Worm (Caenorhabditis elegans): Measurements from ENCODE around the gene deg-3.
"Not testable (repeated sequence)": the region's sequence is repeated elsewhere in the genome, so short reads cannot be mapped to it uniquely, and the experiment has no call there.

Gene deg-3

ce11 chrV:11407251-11407650 is 7.7 kb downstream of the deg-3 start, which contains the start of gene K03B8.6:
TSS of gene K03B8.6 (plus strand) at chrV:11407584.
- no peak for TF ChIP-seq zip-5 (tag; optimal IDR thresholded peaks at IDR 0.05)
- no peak for TF ChIP-seq ceh-31 (tag; optimal IDR thresholded peaks at IDR 0.05)
- TF ChIP-seq K09A11.1 (tag; optimal IDR thresholded peaks at IDR 0.05; ENCODE audit: insufficient read depth): no peak
- TF ChIP-seq ztf-16 (tag; optimal IDR thresholded peaks at IDR 0.05): no peak
- no peak for TF ChIP-seq sox-4 (tag; optimal IDR thresholded peaks at IDR 0.05)

- TF ChIP-seq elt-2 (tag; optimal IDR thresholded peaks at IDR 0.05) (peak; percentile 93), ceh-22 (tag; optimal IDR thresholded peaks at IDR 0.05) (no peak)
Observed at ce11 chrV:11403702-11404101, 11.3 kb downstream of the deg-3 start.

- TF ChIP-seq elt-2 (tag; optimal IDR thresholded peaks at IDR 0.05): peak; percentile 90
- TF ChIP-seq ahr-1 (tag; optimal IDR thresholded peaks at IDR 0.05): no peak
Observed at ce11 chrV:11403059-11403458, 11.9 kb downstream of the deg-3 start.

ce11 chrV:11402610-11403009 is 12.3 kb downstream of the deg-3 start, which contains the start of gene nas-19:
TSS of gene nas-19 (minus strand) at chrV:11402710.
- TF ChIP-seq nhr-11 (tag; optimal IDR thresholded peaks at IDR 0.05) (no peak), tbx-7 (tag; optimal IDR thresholded peaks at IDR 0.05) (no peak), elt-2 (tag; optimal IDR thresholded peaks at IDR 0.05) (no peak), ceh-31 (tag; optimal IDR thresholded peaks at IDR 0.05) (no peak)

ce11 chrV:11398616-11399015 is 16.3 kb downstream of the deg-3 start, which contains the start of gene nas-17:
TSS of gene nas-17 (plus strand) at chrV:11398916.
- TF ChIP-seq ceh-14 (tag; optimal IDR thresholded peaks at IDR 0.05) (no peak), eyg-1 (tag; optimal IDR thresholded peaks at IDR 0.05) (no peak), gmeb-2 (tag; optimal IDR thresholded peaks at IDR 0.05) (no peak), ama-1 (optimal IDR thresholded peaks at IDR 0.05) (no peak), lim-6 (tag; optimal IDR thresholded peaks at IDR 0.05) (no peak), ahr-1 (tag; optimal IDR thresholded peaks at IDR 0.05) (no peak), lin-11 (tag; optimal IDR thresholded peaks at IDR 0.05) (no peak), rnt-1 (tag; optimal IDR thresholded peaks at IDR 0.05) (no peak), hlh-15 (tag; optimal IDR thresholded peaks at IDR 0.05) (no peak), unc-3 (GFP tag; conservative IDR thresholded peaks at IDR 0.05) (no peak), unc-3 (tag; optimal IDR thresholded peaks at IDR 0.05) (no peak), ceh-6 (GFP tag; optimal IDR thresholded peaks at IDR 0.05) (no peak), dmd-4 (tag; optimal IDR thresholded peaks at IDR 0.05; ENCODE audit: borderline replicate concordance) (no peak), ceh-30 (tag; optimal IDR thresholded peaks at IDR 0.05) (no peak), unc-55 (GFP tag; optimal IDR thresholded peaks at IDR 0.05) (no peak), tbx-7 (tag; optimal IDR thresholded peaks at IDR 0.05) (no peak), ceh-31 (tag; optimal IDR thresholded peaks at IDR 0.05) (no peak)

ce11 chrV:11396134-11396533 is 18.8 kb downstream of the deg-3 start, which contains the start of gene nas-18:
TSS of gene nas-18 (plus strand) at chrV:11396434.
- not testable (repeated sequence) for TF ChIP-seq pag-3 (tag; optimal IDR thresholded peaks at IDR 0.05; ENCODE audit: borderline replicate concordance); pqm-1 (tag; optimal IDR thresholded peaks at IDR 0.05); pax-1 (tag; optimal IDR thresholded peaks at IDR 0.05)

ce11 chrV:11395024-11395423 is 19.9 kb downstream of the deg-3 start, which contains the start of gene K03B8.4:
TSS of gene K03B8.4 (minus strand) at chrV:11395124.
- not testable (repeated sequence) for TF ChIP-seq lin-11, ceh-31, ttx-3 (tag; optimal IDR thresholded peaks at IDR 0.05)

- no peak for TF ChIP-seq K02D7.2 (tag; optimal IDR thresholded peaks at IDR 0.05)
- no peak for TF ChIP-seq tbx-7 (tag; optimal IDR thresholded peaks at IDR 0.05)
- TF ChIP-seq tbx-2 (tag; optimal IDR thresholded peaks at IDR 0.05): no peak
- no peak for TF ChIP-seq ceh-24 (tag; optimal IDR thresholded peaks at IDR 0.05)
- no peak for TF ChIP-seq C38D4.7 (GFP tag; optimal IDR thresholded peaks at IDR 0.05)
- no peak for TF ChIP-seq ahr-1 (tag; optimal IDR thresholded peaks at IDR 0.05)
- no peak for TF ChIP-seq fkh-6 (tag; optimal IDR thresholded peaks at IDR 0.05)
- TF ChIP-seq eyg-1 (tag; optimal IDR thresholded peaks at IDR 0.05): no peak
- TF ChIP-seq ceh-18 (tag; optimal IDR thresholded peaks at IDR 0.05): no peak
- TF ChIP-seq elt-4 (tag; optimal IDR thresholded peaks at IDR 0.05): no peak
- TF ChIP-seq fkh-10 (GFP tag; optimal IDR thresholded peaks at IDR 0.05): no peak
- no peak for TF ChIP-seq ama-1 (optimal IDR thresholded peaks at IDR 0.05)
- TF ChIP-seq sox-4 (tag; optimal IDR thresholded peaks at IDR 0.05): no peak
- no peak for TF ChIP-seq unc-42 (tag; optimal IDR thresholded peaks at IDR 0.05)
- no peak for TF ChIP-seq ztf-16 (tag; optimal IDR thresholded peaks at IDR 0.05)
- no peak for TF ChIP-seq pha-4 (tag; optimal IDR thresholded peaks at IDR 0.05)
- TF ChIP-seq ets-4 (tag; optimal IDR thresholded peaks at IDR 0.05): no peak
- no peak for TF ChIP-seq ceh-14 (tag; optimal IDR thresholded peaks at IDR 0.05)
Observed at ce11 chrV:11392020-11392419, 22.9 kb downstream of the deg-3 start, which contains the start of gene nas-16. TSS of gene nas-16 (plus strand) at chrV:11392320.

Data from whole organism, late embryonic.